Worm (Caenorhabditis elegans) whole organism, late embryonic: Measurements from ENCODE around the gene K09E9.4.

ENCODE experiments used
- ceh-31 ChIP-seq: sonication (generic microtip); optimal IDR thresholded peaks from 2 replicates; lab custom pipeline; 2016; ENCODE audit warnings: missing genetic modification characterization, missing compliant biosample characterization
- hlh-30 ChIP-seq: sonication (generic microtip); optimal IDR thresholded peaks from 2 replicates; lab custom pipeline; 2017; ENCODE audit warnings: antibody characterized with exemption, missing genetic modification characterization, missing compliant biosample characterization; ENCODE audit not compliant: insufficient read depth
- pat-9 ChIP-seq: fragments of 200-800 bp; sonication (Bioruptor generic); optimal IDR thresholded peaks from 2 replicates; lab custom pipeline; 2018; ENCODE audit warnings: mild to moderate bottlenecking, missing genetic modification characterization, moderate library complexity, missing compliant biosample characterization
- pha-4 ChIP-seq: fragments of 150-350 bp; optimal IDR thresholded peaks from 2 replicates; lab custom pipeline; 2018; ENCODE audit warnings: missing biosample characterization, missing genetic modification reagents, missing genetic modification characterization
- pqm-1 ChIP-seq: sonication (generic microtip); optimal IDR thresholded peaks from 2 replicates; lab custom pipeline; 2016; ENCODE audit warnings: missing genetic modification characterization, missing compliant biosample characterization
- ref-2 ChIP-seq: sonication (generic microtip); optimal IDR thresholded peaks from 2 replicates; lab custom pipeline; 2016; ENCODE audit warnings: missing genetic modification characterization, missing compliant biosample characterization

ce11 chrX:15604236-15604635, 26.0 kb downstream of the K09E9.4 start:
- no peak for TF ChIP-seq hlh-30 (tag; lab: Kevin White, UChicago)
- TF ChIP-seq ceh-31 (tag; lab: Kevin White, UChicago): no peak
- TF ChIP-seq ref-2 (tag; lab: Kevin White, UChicago): no peak
- TF ChIP-seq pha-4 (tag; lab: Kevin White, UChicago): no peak
- no peak for TF ChIP-seq pqm-1 (tag; lab: Kevin White, UChicago)
- TF ChIP-seq pat-9: no peak
